Fruit fly (Drosophila melanogaster) whole organism, pupa: ENCODE results near the gene Snx27.

ENCODE experiments used
- CG10348 ChIP-seq: fragments of 200-800 bp; sonication (Bioruptor generic); IDR thresholded peaks from 2 replicates; pipeline ENCODE4 v1.3.6; 2022; ENCODE audit warnings: missing biosample characterization, missing genetic modification characterization
- CG12605 ChIP-seq: fragments of 200-800 bp; sonication (Bioruptor generic); IDR thresholded peaks from 2 replicates; pipeline ENCODE4 v1.3.6; 2022; ENCODE audit warnings: missing biosample characterization, missing genetic modification characterization
- CG17806 ChIP-seq: fragments of 200-800 bp; sonication (Bioruptor generic); optimal IDR thresholded peaks from 2 replicates; lab custom pipeline; 2018; ENCODE audit warnings: missing biosample characterization, mild to moderate bottlenecking, missing genetic modification characterization, moderate library complexity
- CG34367 ChIP-seq: fragments of 200-800 bp; sonication (Bioruptor generic); optimal IDR thresholded peaks from 2 replicates; lab custom pipeline; 2018; ENCODE audit warnings: missing biosample characterization, mild to moderate bottlenecking, missing genetic modification characterization
- CG9948 ChIP-seq: fragments of 200-800 bp; sonication (Bioruptor generic); optimal IDR thresholded peaks from 2 replicates; lab custom pipeline; 2018; ENCODE audit warnings: missing biosample characterization, mild to moderate bottlenecking, missing genetic modification characterization, moderate library complexity
- EcR ChIP-seq: fragments of 200-800 bp; sonication (Bioruptor generic); optimal IDR thresholded peaks from 3 replicates; lab custom pipeline; 2019; ENCODE audit warnings: missing biosample characterization, missing genetic modification characterization, mild to moderate bottlenecking, moderate library complexity, missing genetic modification reagents
- Ets98B ChIP-seq: fragments of 200-800 bp; sonication (Bioruptor generic); IDR thresholded peaks from 2 replicates; pipeline ENCODE4 v1.3.6; 2022; ENCODE audit warnings: missing biosample characterization, missing genetic modification characterization
- Pif1A ChIP-seq: fragments of 200-800 bp; sonication (Bioruptor generic); optimal IDR thresholded peaks from 3 replicates; lab custom pipeline; 2016; ENCODE audit warnings: missing biosample characterization, missing genetic modification characterization
- Pif1B ChIP-seq: fragments of 200-800 bp; sonication (Bioruptor generic); optimal IDR thresholded peaks from 3 replicates; lab custom pipeline; 2016; ENCODE audit warnings: missing biosample characterization, missing genetic modification characterization
- Snoo ChIP-seq: fragments of 200-800 bp; sonication (Bioruptor generic); optimal IDR thresholded peaks from 3 replicates; lab custom pipeline; 2017; ENCODE audit warnings: missing biosample characterization, mild to moderate bottlenecking, missing genetic modification characterization, inconsistent platforms
- fd96Ca ChIP-seq: fragments of 200-800 bp; sonication (Bioruptor generic); IDR thresholded peaks from 3 replicates; pipeline ENCODE4 v1.3.6; 2022; ENCODE audit warnings: missing biosample characterization, missing genetic modification characterization
- gl ChIP-seq: fragments of 200-800 bp; sonication (Bioruptor generic); optimal IDR thresholded peaks from 2 replicates; lab custom pipeline; 2018; ENCODE audit warnings: missing biosample characterization, mild to moderate bottlenecking, missing genetic modification characterization
- rn ChIP-seq: fragments of 200-800 bp; sonication (Bioruptor generic); IDR thresholded peaks from 2 replicates; pipeline ENCODE4 v1.3.6; 2022; ENCODE audit warnings: missing biosample characterization, missing genetic modification characterization

- TF ChIP-seq gl (tag; lab: Kevin White, UChicago) (no peak), Pif1A (GFP tag; lab: Kevin White, UChicago) (no peak), rn (no peak), Pif1B (GFP tag; lab: Kevin White, UChicago) (no peak), fd96Ca (GFP tag; lab: Robert Waterston, UW) (no peak), Ets98B (GFP tag; lab: Robert Waterston, UW) (no peak), CG10348 (GFP tag; lab: Robert Waterston, UW) (no peak), CG17806 (tag; lab: Kevin White, UChicago) (no peak), CG9948 (no peak), EcR (GFP tag; lab: Kevin White, UChicago) (no peak), CG12605 (GFP tag; lab: Robert Waterston, UW) (no peak), CG34367 (tag; lab: Kevin White, UChicago) (no peak), Snoo (tag; lab: Kevin White, UChicago) (no peak)
Measured at dm6 chrX:5714786-5715185, 23.0 kb downstream of the Snx27 start.
